Worm (Caenorhabditis elegans) whole organism, early embryonic: ENCODE results near the gene ttll-5.
A peak's percentile ranks its signal among the peaks of the same experiment; 100 is the strongest.

Source experiments
- B0310.2 ChIP-seq: sonication (generic microtip); optimal IDR thresholded peaks from 2 replicates; lab custom pipeline; 2016; ENCODE audit warnings: mild to moderate bottlenecking, missing genetic modification characterization, missing compliant biosample characterization
- F13C5.2 ChIP-seq: sonication (generic microtip); optimal IDR thresholded peaks from 2 replicates; lab custom pipeline; 2017; ENCODE audit warnings: mild to moderate bottlenecking, missing genetic modification characterization, inconsistent platforms, missing compliant biosample characterization
- aly-1 ChIP-seq: sonication (generic microtip); optimal IDR thresholded peaks from 2 replicates; lab custom pipeline; 2016; ENCODE audit warnings: missing genetic modification characterization, missing compliant biosample characterization
- ama-1 ChIP-seq: fragments of 150-350 bp; optimal IDR thresholded peaks from 2 replicates; lab custom pipeline; 2014
- ceh-13 ChIP-seq: fragments of 200-800 bp; sonication (Bioruptor generic); optimal IDR thresholded peaks from 2 replicates; lab custom pipeline; 2018; ENCODE audit warnings: mild to moderate bottlenecking, missing genetic modification characterization, missing compliant biosample characterization
- ceh-36 ChIP-seq: sonication (generic microtip); optimal IDR thresholded peaks from 2 replicates; lab custom pipeline; 2016; ENCODE audit warnings: missing genetic modification characterization, inconsistent platforms, missing compliant biosample characterization
- ets-7 ChIP-seq: sonication (generic microtip); optimal IDR thresholded peaks from 2 replicates; lab custom pipeline; 2016; ENCODE audit warnings: missing genotype, missing genetic modification characterization, missing compliant biosample characterization
- flt-1 ChIP-seq: fragments of 200-800 bp; sonication (Bioruptor generic); IDR thresholded peaks from 2 replicates; pipeline ENCODE4 v1.3.6; 2022; ENCODE audit warnings: missing genetic modification characterization, missing compliant biosample characterization
- hmbx-1 ChIP-seq: sonication (generic microtip); optimal IDR thresholded peaks from 2 replicates; lab custom pipeline; 2016; ENCODE audit warnings: mild to moderate bottlenecking, missing genetic modification characterization, missing compliant biosample characterization
- hmg-4 ChIP-seq: fragments of 200-800 bp; sonication (Bioruptor generic); optimal IDR thresholded peaks from 2 replicates; lab custom pipeline; 2018; ENCODE audit warnings: mild to moderate bottlenecking, missing genetic modification characterization, missing compliant biosample characterization
- hnd-1 ChIP-seq: sonication (generic microtip); optimal IDR thresholded peaks from 2 replicates; lab custom pipeline; 2016; ENCODE audit warnings: missing genetic modification characterization, missing compliant biosample characterization
- pes-1 ChIP-seq: fragments of 200-800 bp; sonication (Bioruptor generic); IDR thresholded peaks from 2 replicates; pipeline ENCODE4 v1.3.6; 2022; ENCODE audit warnings: missing genetic modification reagents, missing genetic modification characterization, missing compliant biosample characterization
- scrt-1 ChIP-seq: fragments of 200-800 bp; sonication (Bioruptor generic); IDR thresholded peaks from 2 replicates; pipeline ENCODE4 v1.3.6; 2022; ENCODE audit warnings: missing genetic modification characterization, missing compliant biosample characterization
- sea-1 ChIP-seq: fragments of 200-800 bp; sonication (Bioruptor generic); conservative IDR thresholded peaks from 2 replicates; pipeline ENCODE4 v1.3.6; 2022; ENCODE audit warnings: missing genetic modification characterization, missing compliant biosample characterization
- tbx-11 ChIP-seq: fragments of 200-800 bp; sonication (Bioruptor generic); IDR thresholded peaks from 2 replicates; pipeline ENCODE4 v1.3.6; 2022; ENCODE audit warnings: missing genetic modification characterization, missing compliant biosample characterization
- tbx-37 ChIP-seq: fragments of 200-800 bp; sonication (Bioruptor generic); conservative IDR thresholded peaks from 2 replicates; pipeline ENCODE4 v1.3.6; 2022; ENCODE audit warnings: missing genetic modification reagents, missing genetic modification characterization, missing compliant biosample characterization
- tra-4 ChIP-seq: sonication (generic microtip); optimal IDR thresholded peaks from 2 replicates; lab custom pipeline; 2017; ENCODE audit warnings: missing genetic modification characterization, missing compliant biosample characterization

Gene ttll-5

DNA sequence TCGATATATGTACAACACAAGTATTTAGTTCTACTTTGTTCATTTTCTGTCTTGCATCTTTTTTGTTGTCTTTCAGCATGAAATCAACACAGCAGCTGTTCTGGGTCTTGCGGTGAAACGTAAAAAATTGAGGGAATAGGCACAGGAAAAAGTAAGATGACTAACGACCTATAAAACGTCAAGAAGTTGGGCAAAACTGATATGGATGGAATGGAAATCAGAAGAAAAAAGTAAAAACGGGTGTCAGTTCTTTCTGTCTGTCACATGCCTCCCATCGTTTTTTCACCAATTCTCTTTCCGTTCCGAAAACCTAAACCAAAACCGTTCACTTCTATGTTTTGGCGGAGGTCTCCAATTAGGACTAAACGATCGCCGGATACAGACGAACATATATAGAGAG is 7.9 kb upstream of the ttll-5 start:
- no peak for TF ChIP-seq ets-7 (tag; lab: Kevin White, UChicago)
- no peak for TF ChIP-seq hmbx-1
- TF ChIP-seq hnd-1 (tag; lab: Kevin White, UChicago), result no peak

DNA sequence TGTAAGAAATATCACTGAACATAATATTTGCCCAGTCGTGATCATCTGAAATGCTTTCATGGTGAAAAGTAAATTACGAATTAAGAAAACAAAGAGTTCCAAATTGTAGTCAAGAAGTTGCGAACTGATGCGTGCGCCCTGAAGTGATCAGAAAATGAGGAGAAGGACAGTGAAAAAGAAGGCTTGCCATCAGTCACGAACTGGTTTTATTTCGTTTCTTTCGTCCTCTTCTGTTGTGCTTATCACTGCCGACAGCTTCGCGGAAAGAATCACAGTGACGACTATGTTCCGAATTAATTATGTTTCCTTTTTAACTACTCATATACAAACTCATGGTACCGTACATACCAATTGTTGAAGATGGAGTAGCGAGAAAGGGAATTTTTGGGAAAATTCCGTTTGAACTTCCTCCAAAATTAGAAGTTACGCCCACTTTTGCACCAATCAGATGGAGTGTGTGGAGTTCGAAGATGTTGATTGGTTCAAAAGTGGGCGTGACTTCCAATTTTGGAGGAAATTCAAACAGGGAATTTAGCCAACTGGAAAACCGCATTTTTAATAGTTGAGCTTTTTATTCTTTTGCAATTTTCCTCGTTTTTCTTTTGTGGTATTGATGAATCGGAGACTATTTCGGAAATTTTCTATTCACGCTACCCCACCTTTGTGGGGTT is 5.6 kb upstream of the ttll-5 start, which contains the start of gene C55A6.12:
TSS of gene C55A6.12 (minus strand) at position 51 of the 671 bp plus-strand sequence.
- no peak for TF ChIP-seq B0310.2
- TF ChIP-seq ceh-13 (GFP tag; lab: Kevin White, UChicago), result no peak
- TF ChIP-seq ama-1 (lab: Kevin White, UChicago), result no peak
- TF ChIP-seq hmbx-1, result no peak
- TF ChIP-seq sea-1 (GFP tag; lab: Robert Waterston, UW), result no peak
- no peak for TF ChIP-seq hnd-1 (tag; lab: Kevin White, UChicago)
- TF ChIP-seq flt-1, result no peak
- no peak for TF ChIP-seq hmg-4 (GFP tag; lab: Kevin White, UChicago)
- TF ChIP-seq F13C5.2, result no peak
- no peak for TF ChIP-seq aly-1 (tag; lab: Kevin White, UChicago)
- TF ChIP-seq tbx-37 (GFP tag; lab: Robert Waterston, UW), result no peak
- TF ChIP-seq ceh-36, result no peak
- no peak for TF ChIP-seq scrt-1
- no peak for TF ChIP-seq tra-4 (tag; lab: Kevin White, UChicago)
- no peak for TF ChIP-seq pes-1 (GFP tag; lab: Robert Waterston, UW)
- TF ChIP-seq tbx-11 (GFP tag; lab: Robert Waterston, UW), result no peak
- no peak for TF ChIP-seq ets-7 (tag; lab: Kevin White, UChicago)

DNA sequence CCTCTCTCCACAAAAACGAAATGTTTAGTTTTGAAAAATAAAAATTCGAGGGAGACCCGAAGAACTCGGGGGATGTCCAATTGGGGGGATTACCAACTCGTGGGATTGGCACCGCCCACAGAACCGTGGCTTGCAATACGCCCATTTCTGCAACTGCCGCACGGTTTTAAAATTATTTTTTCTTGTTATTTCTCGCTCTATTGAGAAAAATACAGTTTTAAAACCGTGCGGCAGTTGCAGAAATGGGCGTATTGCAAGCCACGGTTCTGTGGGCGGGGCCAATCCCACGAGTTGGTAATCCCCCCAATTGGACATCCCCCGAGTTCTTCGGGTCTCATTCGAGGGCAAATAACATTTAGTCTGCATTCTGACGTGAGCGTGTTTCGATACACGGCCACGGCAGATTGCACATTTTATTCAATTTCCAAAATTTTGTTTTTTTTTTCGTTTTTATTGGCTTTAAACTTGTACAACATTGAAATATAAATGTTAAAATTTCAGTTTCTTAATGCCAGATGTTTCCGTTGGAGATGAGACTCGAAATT is 3.9 kb upstream of the ttll-5 start, which contains the start of the genes C55A6.1 and C55A6.10:
TSS of gene C55A6.1 (minus strand) at position 116 of the 545 bp plus-strand sequence.
TSS of gene C55A6.10 (plus strand) at position 495 of the 545 bp plus-strand sequence.
- TF ChIP-seq tbx-11 (GFP tag; lab: Robert Waterston, UW), result peak; percentile 62; the same call in 1 of the 2 replicates
- peak; percentile 57; the same call in 1 of the 2 replicates for TF ChIP-seq sea-1 (GFP tag; lab: Robert Waterston, UW)
- TF ChIP-seq ets-7 (tag; lab: Kevin White, UChicago), result peak; percentile 15
- TF ChIP-seq scrt-1, result 0 out of 2 replicates have a peak, but pooled peaks have one; percentile 53

DNA sequence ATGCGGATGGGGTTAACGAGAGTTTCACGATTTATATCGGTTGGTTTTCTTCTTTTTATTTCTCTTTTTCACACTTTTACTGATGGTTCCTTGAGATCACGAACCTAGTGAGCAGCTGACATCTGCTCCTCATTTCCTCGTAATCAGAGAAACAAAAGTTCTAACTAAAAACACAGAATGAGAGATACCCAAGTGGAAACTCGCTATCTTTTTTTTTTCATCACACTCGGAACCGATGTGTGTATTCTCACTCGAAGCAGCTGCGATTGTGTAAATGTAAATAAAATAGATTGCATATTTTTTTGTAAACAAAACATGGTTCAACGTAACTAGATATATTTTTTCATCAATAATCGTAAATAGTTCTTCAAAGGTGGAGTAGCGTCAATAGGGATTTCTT is 2.5 kb upstream of the ttll-5 start:
- TF ChIP-seq flt-1 (no peak), hmg-4 (GFP tag; lab: Kevin White, UChicago) (no peak), ceh-36 (no peak), ets-7 (tag; lab: Kevin White, UChicago) (no peak), F13C5.2 (no peak), B0310.2 (no peak), tbx-11 (GFP tag; lab: Robert Waterston, UW) (no peak), pes-1 (GFP tag; lab: Robert Waterston, UW) (no peak), ama-1 (lab: Kevin White, UChicago) (no peak)

DNA sequence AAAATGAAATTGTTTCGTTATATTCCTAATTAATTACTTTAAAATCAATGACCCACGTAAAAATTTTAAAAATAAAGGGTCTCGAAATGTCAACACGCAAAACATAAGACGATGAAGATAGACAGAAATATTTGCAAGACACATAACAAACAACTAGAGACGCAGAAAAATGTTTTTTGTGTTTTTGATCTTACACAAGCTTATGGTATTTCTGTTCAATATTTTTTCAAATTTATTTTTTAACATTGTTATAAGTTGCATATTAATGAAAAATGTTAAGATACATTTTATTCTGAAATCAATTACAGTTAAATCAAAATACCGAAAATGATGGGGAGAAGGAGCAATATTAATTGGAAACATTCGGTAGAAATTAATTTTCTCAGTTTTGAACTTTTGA is 4.6 kb downstream of the ttll-5 start, which contains the start of gene C55A6.3:
TSS of gene C55A6.3 (minus strand) at position 101 of the 400 bp plus-strand sequence.
- TF ChIP-seq flt-1, result no peak
- no peak for TF ChIP-seq scrt-1
- no peak for TF ChIP-seq hmg-4 (GFP tag; lab: Kevin White, UChicago)
- TF ChIP-seq tbx-11 (GFP tag; lab: Robert Waterston, UW), result no peak
- no peak for TF ChIP-seq ceh-36
- TF ChIP-seq F13C5.2, result no peak
- TF ChIP-seq B0310.2, result no peak
- no peak for TF ChIP-seq aly-1 (tag; lab: Kevin White, UChicago)
- TF ChIP-seq tra-4 (tag; lab: Kevin White, UChicago), result no peak
- no peak for TF ChIP-seq sea-1 (GFP tag; lab: Robert Waterston, UW)
- TF ChIP-seq ceh-13 (GFP tag; lab: Kevin White, UChicago), result no peak
- no peak for TF ChIP-seq hmbx-1
- TF ChIP-seq ets-7 (tag; lab: Kevin White, UChicago), result no peak
- TF ChIP-seq tbx-37 (GFP tag; lab: Robert Waterston, UW), result no peak

DNA sequence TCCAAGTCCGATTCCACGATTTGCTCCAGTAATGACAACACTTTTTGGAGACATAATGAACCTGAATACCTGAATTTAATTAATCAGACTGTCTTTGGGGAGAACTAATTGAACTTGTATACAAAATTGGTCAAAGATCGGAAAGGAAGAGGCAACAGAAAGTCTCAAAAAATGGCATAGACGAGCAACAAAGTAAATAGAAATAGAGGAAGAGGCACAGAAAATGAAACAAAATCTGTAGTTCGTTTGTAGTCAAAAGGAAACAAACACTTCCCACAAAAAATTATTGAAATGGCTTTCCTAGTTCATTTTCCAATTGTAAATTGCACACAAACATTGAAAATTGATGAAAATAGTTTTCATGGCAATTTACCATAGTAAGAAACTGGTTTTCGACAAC is 5.8 kb downstream of the ttll-5 start, which contains the start of gene C55A6.6:
TSS of gene C55A6.6 (minus strand) at position 61 of the 400 bp plus-strand sequence.
- no peak for TF ChIP-seq tbx-11 (GFP tag; lab: Robert Waterston, UW)
- no peak for TF ChIP-seq F13C5.2
- TF ChIP-seq scrt-1, result no peak
- no peak for TF ChIP-seq ets-7 (tag; lab: Kevin White, UChicago)
- no peak for TF ChIP-seq pes-1 (GFP tag; lab: Robert Waterston, UW)
- no peak for TF ChIP-seq tra-4 (tag; lab: Kevin White, UChicago)
- no peak for TF ChIP-seq ama-1 (lab: Kevin White, UChicago)
- TF ChIP-seq aly-1 (tag; lab: Kevin White, UChicago), result no peak
- no peak for TF ChIP-seq hmg-4 (GFP tag; lab: Kevin White, UChicago)
- TF ChIP-seq hnd-1 (tag; lab: Kevin White, UChicago), result no peak
- no peak for TF ChIP-seq tbx-37 (GFP tag; lab: Robert Waterston, UW)
- TF ChIP-seq ceh-36, result no peak
- TF ChIP-seq hmbx-1, result no peak
- TF ChIP-seq sea-1 (GFP tag; lab: Robert Waterston, UW), result no peak
- TF ChIP-seq B0310.2, result no peak
- no peak for TF ChIP-seq ceh-13 (GFP tag; lab: Kevin White, UChicago)

DNA sequence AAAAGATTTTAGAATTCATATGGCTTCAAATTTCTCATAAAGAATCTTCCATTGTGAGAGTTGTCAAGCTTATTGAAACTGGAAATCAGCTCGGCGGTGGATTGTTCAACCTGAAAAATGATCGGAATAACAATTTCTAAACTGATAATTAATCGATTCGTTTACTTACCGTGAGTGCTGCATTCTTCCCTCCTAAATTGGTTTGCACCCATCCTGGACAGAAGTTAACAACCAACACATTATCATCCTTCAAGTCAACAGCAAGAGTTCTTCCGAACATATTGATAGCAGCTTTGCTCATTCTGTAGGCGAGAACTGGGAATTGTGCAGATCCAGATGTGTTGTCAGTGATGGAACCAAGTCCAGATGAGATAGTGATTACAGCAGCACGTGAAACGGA is 6.3 kb downstream of the ttll-5 start:
- TF ChIP-seq flt-1, result no peak
- no peak for TF ChIP-seq scrt-1
- no peak for TF ChIP-seq B0310.2
- TF ChIP-seq aly-1 (tag; lab: Kevin White, UChicago), result no peak
- no peak for TF ChIP-seq tra-4 (tag; lab: Kevin White, UChicago)
- TF ChIP-seq ets-7 (tag; lab: Kevin White, UChicago), result no peak
- no peak for TF ChIP-seq hnd-1 (tag; lab: Kevin White, UChicago)
- no peak for TF ChIP-seq ceh-36
- TF ChIP-seq tbx-11 (GFP tag; lab: Robert Waterston, UW), result no peak
